Worm (Caenorhabditis elegans) whole organism, late embryonic: Measurements from ENCODE around the gene srlf-15.

Experiments used
- C38D4.7 ChIP-seq: fragments of 200-800 bp; sonication (Bioruptor generic); optimal IDR thresholded peaks from 2 replicates; lab custom pipeline; 2018; ENCODE audit warnings: mild to moderate bottlenecking, missing genetic modification characterization, moderate library complexity, missing compliant biosample characterization
- T23F11.4 ChIP-seq: fragments of 200-800 bp; sonication (Bioruptor generic); optimal IDR thresholded peaks from 2 replicates; lab custom pipeline; 2018; ENCODE audit warnings: mild to moderate bottlenecking, missing genetic modification characterization, missing compliant biosample characterization
- ama-1 ChIP-seq: fragments of 150-350 bp; optimal IDR thresholded peaks from 2 replicates; lab custom pipeline; 2014
- ceh-34 ChIP-seq: sonication (generic microtip); optimal IDR thresholded peaks from 2 replicates; lab custom pipeline; 2016; ENCODE audit warnings: mild to moderate bottlenecking, missing genetic modification characterization, missing compliant biosample characterization
- ets-4 ChIP-seq: sonication (generic microtip); optimal IDR thresholded peaks from 2 replicates; lab custom pipeline; 2016; ENCODE audit warnings: missing genetic modification characterization, missing compliant biosample characterization
- fax-1 ChIP-seq: sonication (generic microtip); optimal IDR thresholded peaks from 2 replicates; lab custom pipeline; 2016; ENCODE audit warnings: missing genotype, missing genetic modification characterization, missing compliant biosample characterization
- hlh-8 ChIP-seq: sonication (generic microtip); optimal IDR thresholded peaks from 2 replicates; lab custom pipeline; 2016; ENCODE audit warnings: missing genotype, missing genetic modification characterization, missing compliant biosample characterization
- nfya-1 ChIP-seq: sonication (generic microtip); optimal IDR thresholded peaks from 2 replicates; lab custom pipeline; 2017; ENCODE audit warnings: missing genetic modification characterization, mild to moderate bottlenecking, missing compliant biosample characterization, antibody characterized with exemption, moderate library complexity
- pros-1 ChIP-seq: fragments of 150-350 bp; optimal IDR thresholded peaks from 2 replicates; lab custom pipeline; 2014; ENCODE audit warnings: missing biosample characterization, missing genetic modification reagents, missing genetic modification characterization
- rnt-1 ChIP-seq: sonication (generic microtip); optimal IDR thresholded peaks from 2 replicates; lab custom pipeline; 2016; ENCODE audit warnings: missing genetic modification characterization, missing compliant biosample characterization
- ttx-3 ChIP-seq: sonication (generic microtip); optimal IDR thresholded peaks from 2 replicates; lab custom pipeline; 2016; ENCODE audit warnings: missing genetic modification reagents, missing genetic modification characterization, missing compliant biosample characterization

- TF ChIP-seq T23F11.4 = no peak
- no peak for TF ChIP-seq C38D4.7 (GFP tag; lab: Kevin White, UChicago)
- no peak for TF ChIP-seq fax-1 (tag; lab: Kevin White, UChicago)
- no peak for TF ChIP-seq ttx-3
- TF ChIP-seq ets-4 (tag; lab: Kevin White, UChicago) = no peak
- TF ChIP-seq ceh-34 (tag; lab: Kevin White, UChicago) = no peak
- TF ChIP-seq hlh-8 = no peak
- TF ChIP-seq rnt-1 (tag; lab: Kevin White, UChicago) = no peak
- no peak for TF ChIP-seq pros-1
- no peak for TF ChIP-seq ama-1 (lab: Kevin White, UChicago)
- TF ChIP-seq nfya-1 (tag; lab: Kevin White, UChicago) = no peak
These were observed 19.2 kb upstream of the srlf-15 start, which contains the start of gene ram-2 for ce11 chrII:11016835-11016883.
